Worm (Caenorhabditis elegans) whole organism, L4/young adult: ENCODE results near the gene pod-1.

ENCODE experiments used
- W03F9.2 ChIP-seq: fragments of 150-350 bp; optimal IDR thresholded peaks from 2 replicates; lab custom pipeline; 2014; ENCODE audit warnings: missing biosample characterization, missing genetic modification characterization
- dao-5 ChIP-seq: sonication (generic microtip); optimal IDR thresholded peaks from 2 replicates; lab custom pipeline; 2016; ENCODE audit warnings: missing genotype, missing genetic modification characterization, moderate library complexity, missing compliant biosample characterization
- him-1 ChIP-seq: sonication (generic microtip); optimal IDR thresholded peaks from 2 replicates; lab custom pipeline; 2016; ENCODE audit warnings: missing genotype, missing genetic modification reagents, missing genetic modification characterization, missing compliant biosample characterization

ce11 chrIII:13535735-13536390 is 11.9 kb upstream of the pod-1 start:
- TF ChIP-seq W03F9.2 (tag; lab: Kevin White, UChicago) (no peak), him-1 (no peak), dao-5 (tag; lab: Kevin White, UChicago) (no peak)
